Fruit fly (Drosophila melanogaster): ENCODE data around the gene CG42816.

DNA sequence AAGACGTTTGTCGTGTGGAACGTTAAGA is 6.1 kb downstream of the CG42816 start, which contains the start of gene CG42815:
- TF ChIP-seq EcR (GFP tag; optimal IDR thresholded peaks at IDR 0.05), result no peak
- TF ChIP-seq D1 (tag; optimal IDR thresholded peaks at IDR 0.05), result no peak
- no peak for TF ChIP-seq CG13204 (GFP tag; optimal IDR thresholded peaks at IDR 0.05)
- no peak for TF ChIP-seq Ets98B (GFP tag; IDR thresholded peaks at IDR 0.05)
- TF ChIP-seq CG15710 (tag; optimal IDR thresholded peaks at IDR 0.05), result no peak
- no peak for TF ChIP-seq CG17806 (tag; optimal IDR thresholded peaks at IDR 0.05)
- TF ChIP-seq CG34367 (tag; optimal IDR thresholded peaks at IDR 0.05), result no peak
- no peak for TF ChIP-seq CG4496 (GFP tag; IDR thresholded peaks at IDR 0.05)
- TF ChIP-seq CG10348 (GFP tag; IDR thresholded peaks at IDR 0.05), result no peak
- no peak for TF ChIP-seq fd96Ca (GFP tag; IDR thresholded peaks at IDR 0.05)
- TF ChIP-seq CG32121 (GFP tag; IDR thresholded peaks at IDR 0.05), result no peak

All from whole organism, pupa.